Worm (Caenorhabditis elegans) whole organism, L4 larva: ENCODE measurements around the gene C09B9.1.
A peak's percentile ranks its signal among the peaks of the same experiment; 100 is the strongest.

Source experiments
- D1046.2 ChIP-seq: fragments of 200-800 bp; sonication (Bioruptor generic); IDR thresholded peaks from 2 replicates; pipeline ENCODE4 v1.3.6; 2022; ENCODE audit warnings: missing genetic modification characterization, missing compliant biosample characterization
- Y75B8A.6 ChIP-seq: fragments of 200-800 bp; sonication (Bioruptor generic); IDR thresholded peaks from 2 replicates; pipeline ENCODE4 v1.3.6; 2022; ENCODE audit warnings: missing genetic modification reagents, missing genetic modification characterization, missing compliant biosample characterization
- aha-1 ChIP-seq: fragments of 150-350 bp; peaks from one replicate; lab custom pipeline; 2014; ENCODE audit warnings: missing biosample characterization, missing genetic modification characterization
- aly-2 ChIP-seq: sonication (generic microtip); optimal IDR thresholded peaks from 2 replicates; lab custom pipeline; 2018; ENCODE audit warnings: missing biosample characterization, missing genetic modification characterization
- ama-1 ChIP-seq: fragments of 150-350 bp; optimal IDR thresholded peaks from 2 replicates; lab custom pipeline; 2014; ENCODE audit warnings: inconsistent platforms, mixed read lengths
- arid-1 ChIP-seq: fragments of 200-800 bp; sonication (Bioruptor generic); conservative IDR thresholded peaks from 2 replicates; pipeline ENCODE4 v1.3.6; 2022; ENCODE audit warnings: missing genetic modification reagents, missing genetic modification characterization, missing compliant biosample characterization
- ceh-20 ChIP-seq: fragments of 200-800 bp; sonication (Bioruptor generic); IDR thresholded peaks from 2 replicates; pipeline ENCODE4 v1.3.6; 2022; ENCODE audit warnings: missing genetic modification reagents, missing genetic modification characterization, missing compliant biosample characterization
- ceh-32 ChIP-seq: sonication (generic microtip); optimal IDR thresholded peaks from 2 replicates; lab custom pipeline; 2016; ENCODE audit warnings: mild to moderate bottlenecking, missing genetic modification characterization, missing compliant biosample characterization; ENCODE audit not compliant: poor library complexity
- ces-1 ChIP-seq: fragments of 150-350 bp; sonication (generic microtip); optimal IDR thresholded peaks from 4 replicates; lab custom pipeline; 2014; ENCODE audit warnings: missing biosample characterization, missing genetic modification reagents, missing genetic modification characterization
- cey-2 ChIP-seq: sonication (generic microtip); optimal IDR thresholded peaks from 3 replicates; lab custom pipeline; 2017; ENCODE audit warnings: missing genetic modification characterization, mild to moderate bottlenecking, missing compliant biosample characterization, antibody characterized with exemption, borderline replicate concordance; ENCODE audit not compliant: insufficient read depth
- daf-12 ChIP-seq: fragments of 150-350 bp; optimal IDR thresholded peaks from 2 replicates; lab custom pipeline; 2014; ENCODE audit warnings: missing biosample characterization, missing genetic modification reagents, missing genetic modification characterization
- daf-16 ChIP-seq, 3 experiments: sonication (generic microtip); optimal IDR thresholded peaks; 2 replicates each; lab custom pipeline; 2016 to 2017; ENCODE audit warnings: missing genetic modification characterization in 3 of 3, missing genetic modification reagents in 3 of 3, mild to moderate bottlenecking in 2 of 3, missing compliant biosample characterization in 2 of 3, missing biosample characterization in 1 of 3, moderate library complexity in 1 of 3
- dmd-6 ChIP-seq: fragments of 200-800 bp; sonication (Bioruptor generic); IDR thresholded peaks from 2 replicates; pipeline ENCODE4 v1.3.6; 2022; ENCODE audit warnings: missing genetic modification reagents, missing genetic modification characterization, missing compliant biosample characterization
- dmd-8 ChIP-seq: fragments of 200-800 bp; sonication (Bioruptor generic); IDR thresholded peaks from 2 replicates; pipeline ENCODE4 v1.3.6; 2022; ENCODE audit warnings: missing genetic modification characterization, missing compliant biosample characterization
- dpl-1 ChIP-seq: fragments of 150-350 bp; optimal IDR thresholded peaks from 2 replicates; lab custom pipeline; 2014; ENCODE audit warnings: missing biosample characterization, missing genetic modification reagents, missing genetic modification characterization
- dve-1 ChIP-seq: sonication (generic microtip); optimal IDR thresholded peaks from 2 replicates; lab custom pipeline; 2017; ENCODE audit warnings: antibody characterized with exemption, mild to moderate bottlenecking, missing genetic modification characterization, missing compliant biosample characterization; ENCODE audit not compliant: insufficient read depth
- egl-43 ChIP-seq: fragments of 200-800 bp; sonication (Bioruptor generic); IDR thresholded peaks from 2 replicates; pipeline ENCODE4 v1.3.6; 2022; ENCODE audit warnings: missing genetic modification reagents, missing genetic modification characterization, missing compliant biosample characterization
- fkh-10 ChIP-seq: fragments of 150-350 bp; optimal IDR thresholded peaks from 2 replicates; lab custom pipeline; 2014; ENCODE audit warnings: missing biosample characterization, missing genetic modification reagents, missing genetic modification characterization
- gei-8 ChIP-seq: fragments of 200-800 bp; sonication (Bioruptor generic); optimal IDR thresholded peaks from 2 replicates; lab custom pipeline; 2018; ENCODE audit warnings: mild to moderate bottlenecking, missing genetic modification characterization, missing compliant biosample characterization
- hlh-30 ChIP-seq: sonication (generic microtip); optimal IDR thresholded peaks from 2 replicates; lab custom pipeline; 2017; ENCODE audit warnings: antibody characterized with exemption, mild to moderate bottlenecking, missing genetic modification characterization, missing compliant biosample characterization; ENCODE audit not compliant: insufficient read depth
- jun-1 ChIP-seq: fragments of 150-350 bp; optimal IDR thresholded peaks from 2 replicates; lab custom pipeline; 2014; ENCODE audit warnings: missing biosample characterization, missing genetic modification reagents, missing genetic modification characterization
- lin-1 ChIP-seq: fragments of 200-800 bp; sonication (Bioruptor generic); IDR thresholded peaks from 2 replicates; pipeline ENCODE4 v1.3.6; 2022; ENCODE audit warnings: missing genetic modification reagents, missing genetic modification characterization, missing compliant biosample characterization
- lin-29 ChIP-seq: fragments of 200-800 bp; sonication (Bioruptor generic); IDR thresholded peaks from 2 replicates; pipeline ENCODE4 v1.3.6; 2022; ENCODE audit warnings: missing genetic modification reagents, missing genetic modification characterization, missing compliant biosample characterization
- lin-38 ChIP-seq: fragments of 200-800 bp; sonication (Bioruptor generic); IDR thresholded peaks from 2 replicates; pipeline ENCODE4 v1.3.6; 2022; ENCODE audit warnings: missing genetic modification reagents, missing genetic modification characterization, missing compliant biosample characterization
- lir-3 ChIP-seq: sonication (generic microtip); optimal IDR thresholded peaks from 2 replicates; lab custom pipeline; 2016; ENCODE audit warnings: mild to moderate bottlenecking, missing genetic modification characterization, missing compliant biosample characterization
- nhr-48 ChIP-seq: sonication (generic microtip); optimal IDR thresholded peaks from 2 replicates; lab custom pipeline; 2016; ENCODE audit warnings: mild to moderate bottlenecking, missing genetic modification characterization, missing compliant biosample characterization
- nhr-6 ChIP-seq: fragments of 150-350 bp; optimal IDR thresholded peaks from 2 replicates; lab custom pipeline; 2014; ENCODE audit warnings: missing biosample characterization, missing genetic modification characterization
- nhr-76 ChIP-seq: fragments of 150-350 bp; optimal IDR thresholded peaks from 2 replicates; lab custom pipeline; 2014; ENCODE audit warnings: missing biosample characterization, missing genetic modification characterization
- rbr-2 ChIP-seq: sonication (generic microtip); optimal IDR thresholded peaks from 2 replicates; lab custom pipeline; 2016; ENCODE audit warnings: missing genotype, missing genetic modification characterization, missing compliant biosample characterization
- saeg-2 ChIP-seq: fragments of 200-800 bp; sonication (Bioruptor generic); IDR thresholded peaks from 2 replicates; pipeline ENCODE4 v1.3.6; 2022; ENCODE audit warnings: missing genetic modification reagents, missing genetic modification characterization, missing compliant biosample characterization
- skn-1 ChIP-seq: fragments of 150-350 bp; optimal IDR thresholded peaks from 2 replicates; lab custom pipeline; 2014; ENCODE audit warnings: missing biosample characterization, missing genetic modification characterization
- snpc-1.2 ChIP-seq: fragments of 200-800 bp; sonication (Bioruptor generic); IDR thresholded peaks from 2 replicates; pipeline ENCODE4 v1.3.6; 2022; ENCODE audit warnings: missing genetic modification reagents, missing genetic modification characterization, missing compliant biosample characterization
- tag-97 ChIP-seq: fragments of 200-800 bp; sonication (Bioruptor generic); IDR thresholded peaks from 2 replicates; pipeline ENCODE4 v1.3.6; 2022; ENCODE audit warnings: missing genetic modification characterization, missing compliant biosample characterization
- unc-39 ChIP-seq: sonication (generic microtip); optimal IDR thresholded peaks from 2 replicates; lab custom pipeline; 2017; ENCODE audit warnings: missing biosample characterization, missing genetic modification characterization
- unc-62 ChIP-seq, 3 experiments: fragments of 150-350 bp in 1 of 3; sonication (generic microtip); optimal IDR thresholded peaks in 2 of 3; peaks in 1 of 3; 1 replicate in 1 of 3; 2 replicates in 2 of 3; lab custom pipeline; 2014 to 2017; ENCODE audit warnings: missing biosample characterization in 3 of 3, missing genetic modification characterization in 3 of 3, missing genetic modification reagents in 3 of 3, missing genotype in 1 of 3
- zag-1 ChIP-seq: fragments of 150-350 bp; optimal IDR thresholded peaks from 2 replicates; lab custom pipeline; 2014; ENCODE audit warnings: missing biosample characterization, missing genetic modification characterization
- zfp-3 ChIP-seq: fragments of 200-800 bp; sonication (Bioruptor generic); conservative IDR thresholded peaks from 2 replicates; pipeline ENCODE4 v1.3.6; 2022; ENCODE audit warnings: missing genetic modification reagents, missing genetic modification characterization, missing compliant biosample characterization
- ztf-7 ChIP-seq: fragments of 150-350 bp; optimal IDR thresholded peaks from 2 replicates; lab custom pipeline; 2014; ENCODE audit warnings: missing biosample characterization, missing genetic modification characterization

C09B9.1 gene

DNA sequence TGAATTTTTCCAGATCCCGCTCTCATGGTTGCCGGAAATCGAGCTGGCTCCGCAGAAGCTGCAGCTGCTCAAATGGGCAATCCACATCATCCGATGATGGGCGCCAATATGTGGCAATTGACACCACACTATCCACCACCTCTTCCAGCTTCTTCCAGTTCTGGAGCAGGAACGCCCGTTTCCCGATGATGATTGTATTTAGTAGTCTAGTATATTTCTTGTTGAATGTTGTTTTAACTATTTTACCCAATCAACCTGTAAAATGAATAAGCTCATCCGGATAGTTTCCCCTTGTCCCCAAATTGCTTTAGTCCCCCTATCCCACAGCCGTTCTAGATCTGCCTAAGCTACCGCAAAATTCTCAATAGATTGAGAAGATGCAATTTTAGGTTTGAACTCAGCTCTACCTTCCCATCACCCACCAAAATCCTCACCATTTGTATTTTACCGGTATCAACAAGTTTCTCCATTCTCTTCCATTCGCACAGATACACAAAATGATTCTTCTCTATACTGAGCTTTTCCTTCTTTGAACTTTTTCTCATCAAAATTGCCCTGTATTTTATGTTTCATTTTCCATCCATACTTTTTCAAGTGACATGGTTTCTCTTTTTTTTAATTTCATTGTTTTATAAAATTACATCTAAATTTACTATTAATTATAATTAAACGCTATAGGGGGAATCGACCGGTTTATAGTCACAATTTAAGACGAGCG is 48.8 kb downstream of the C09B9.1 start (continued):
- TF ChIP-seq unc-39 (tag; lab: Kevin White, UChicago) (no peak), lin-38 (GFP tag; lab: Robert Waterston, UW) (no peak; the same call in 1 of the 2 replicates), unc-62 (GFP tag; optimal IDR thresholded peaks at IDR 0.05 in 1 of 2; lab: Kevin White, UChicago) (peak in 1 of 2 experiments; percentile 51), unc-62 (tag; optimal IDR thresholded peaks at IDR 0.05; lab: Kevin White, UChicago) (no peak), arid-1 (no peak), nhr-6 (tag; lab: Kevin White, UChicago) (no peak), hlh-30 (tag; lab: Kevin White, UChicago) (no peak), nhr-48 (tag; lab: Kevin White, UChicago) (no peak), lir-3 (tag; lab: Kevin White, UChicago) (no peak), daf-16 (GFP tag; optimal IDR thresholded peaks at IDR 0.05; lab: Kevin White, UChicago) (no peak), daf-16 (tag; optimal IDR thresholded peaks at IDR 0.05; lab: Kevin White, UChicago) (no peak), dve-1 (tag; lab: Kevin White, UChicago) (peak; percentile 29), cey-2 (tag; lab: Kevin White, UChicago) (no peak)
- TF ChIP-seq, all 104 proteins: peak for 15

DNA sequence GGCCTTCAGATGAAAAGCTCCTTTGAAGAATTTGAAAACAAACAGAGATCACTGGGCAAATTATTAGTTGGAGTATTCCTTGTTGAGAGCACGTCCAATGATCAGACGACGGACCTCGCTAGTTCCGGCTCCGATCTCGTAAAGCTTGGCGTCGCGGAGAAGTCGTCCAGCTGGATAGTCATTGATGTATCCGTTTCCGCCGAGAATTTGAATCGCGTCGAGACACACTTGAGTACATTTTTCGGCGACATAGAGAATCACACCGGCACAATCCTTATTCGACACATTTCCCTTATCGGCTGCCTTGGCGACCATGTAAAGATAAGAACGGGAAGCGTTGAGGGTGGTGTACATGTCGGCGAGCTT is 49.4 kb downstream of the C09B9.1 start:
- TF ChIP-seq ceh-32 (tag; lab: Kevin White, UChicago) (no peak), tag-97 (GFP tag; lab: Robert Waterston, UW) (no peak), fkh-10 (GFP tag; lab: Kevin White, UChicago) (no peak), D1046.2 (0 out of 2 replicates have a peak, but pooled peaks have one; percentile 8), nhr-76 (tag; lab: Kevin White, UChicago) (no peak), lin-29 (GFP tag; lab: Robert Waterston, UW) (no peak), lin-1 (GFP tag; lab: Robert Waterston, UW) (0 out of 2 replicates have a peak, but pooled peaks have one; percentile 10), gei-8 (no peak), aly-2 (tag; lab: Kevin White, UChicago) (no peak), unc-62 (GFP tag; optimal IDR thresholded peaks at IDR 0.05 in 1 of 2; lab: Kevin White, UChicago) (peak in 1 of 2 experiments; percentile 80), unc-62 (tag; optimal IDR thresholded peaks at IDR 0.05; lab: Kevin White, UChicago) (no peak), saeg-2 (GFP tag; lab: Robert Waterston, UW) (0 out of 2 replicates have a peak, but pooled peaks have one; percentile 14), egl-43 (GFP tag; lab: Robert Waterston, UW) (peak; percentile 18), jun-1 (no peak), dmd-6 (GFP tag; lab: Robert Waterston, UW) (peak; percentile 12; the same call in 1 of the 2 replicates), zag-1 (tag; lab: Kevin White, UChicago) (no peak), zfp-3 (0 out of 2 replicates have a peak, but pooled peaks have one; percentile 50), ceh-20 (GFP tag; lab: Robert Waterston, UW) (peak; percentile 46; the same call in 1 of the 2 replicates), rbr-2 (peak; percentile 11), dmd-8 (GFP tag; lab: Robert Waterston, UW) (0 out of 2 replicates have a peak, but pooled peaks have one; percentile 37), aha-1 (tag; lab: Kevin White, UChicago) (no peak), Y75B8A.6 (GFP tag; lab: Robert Waterston, UW) (0 out of 2 replicates have a peak, but pooled peaks have one; percentile 9), daf-16 (GFP tag; optimal IDR thresholded peaks at IDR 0.05; lab: Kevin White, UChicago) (no peak), daf-16 (tag; optimal IDR thresholded peaks at IDR 0.05; lab: Kevin White, UChicago) (no peak), daf-12 (no peak), skn-1 (tag; lab: Kevin White, UChicago) (no peak), snpc-1.2 (peak; percentile 11; the same call in 1 of the 2 replicates), ama-1 (peak; percentile 4), ztf-7 (tag; lab: Kevin White, UChicago) (no peak), dpl-1 (GFP tag; lab: Kevin White, UChicago) (no peak), ces-1 (no peak)
- TF ChIP-seq, all 104 proteins: peak for 13
